Worm (Caenorhabditis elegans) whole organism, mixed stage, embryonic: ENCODE measurements around the gene bgnt-1.5.

Source experiments
- ceh-39 ChIP-seq: fragments of 150-350 bp; optimal IDR thresholded peaks from 2 replicates; lab custom pipeline; 2014; ENCODE audit warnings: missing biosample characterization, missing genetic modification characterization
- elt-1 ChIP-seq: sonication (generic microtip); optimal IDR thresholded peaks from 2 replicates; lab custom pipeline; 2017; ENCODE audit warnings: missing genetic modification characterization, mild to moderate bottlenecking, missing compliant biosample characterization, antibody characterized with exemption, moderate library complexity, borderline replicate concordance; ENCODE audit not compliant: insufficient read depth
- elt-3 ChIP-seq: fragments of 150-350 bp; optimal IDR thresholded peaks from 2 replicates; lab custom pipeline; 2014; ENCODE audit warnings: missing biosample characterization, missing genetic modification characterization
- ham-2 ChIP-seq: fragments of 200-800 bp; sonication (Bioruptor generic); optimal IDR thresholded peaks from 2 replicates; lab custom pipeline; 2018; ENCODE audit warnings: mild to moderate bottlenecking, missing genetic modification characterization, missing compliant biosample characterization
- hlh-1 ChIP-seq: fragments of 150-350 bp; optimal IDR thresholded peaks from 2 replicates; lab custom pipeline; 2014; ENCODE audit warnings: missing biosample characterization, missing genetic modification reagents, missing genetic modification characterization
- lin-13 ChIP-seq: fragments of 150-350 bp; optimal IDR thresholded peaks from 2 replicates; lab custom pipeline; 2014; ENCODE audit warnings: missing biosample characterization, missing genetic modification characterization
- lsy-2 ChIP-seq: fragments of 150-350 bp; optimal IDR thresholded peaks from 2 replicates; lab custom pipeline; 2014; ENCODE audit warnings: missing biosample characterization, missing genetic modification characterization
- nhr-12 ChIP-seq: fragments of 150-350 bp; optimal IDR thresholded peaks from 2 replicates; lab custom pipeline; 2014; ENCODE audit warnings: missing biosample characterization, missing genetic modification characterization
- sem-2 ChIP-seq: fragments of 200-800 bp; sonication (Bioruptor generic); optimal IDR thresholded peaks from 2 replicates; lab custom pipeline; 2018; ENCODE audit warnings: mild to moderate bottlenecking, missing genetic modification characterization, missing compliant biosample characterization
- snpc-4 ChIP-seq: fragments of 150-350 bp; optimal IDR thresholded peaks from 2 replicates; lab custom pipeline; 2014; ENCODE audit warnings: missing biosample characterization, missing genetic modification characterization
- unc-39 ChIP-seq: fragments of 150-350 bp; optimal IDR thresholded peaks from 2 replicates; lab custom pipeline; 2014; ENCODE audit warnings: missing biosample characterization, missing genetic modification characterization
- unc-62 ChIP-seq: fragments of 150-350 bp; optimal IDR thresholded peaks from 2 replicates; lab custom pipeline; 2014; ENCODE audit warnings: missing biosample characterization, missing genetic modification reagents, missing genetic modification characterization

DNA sequence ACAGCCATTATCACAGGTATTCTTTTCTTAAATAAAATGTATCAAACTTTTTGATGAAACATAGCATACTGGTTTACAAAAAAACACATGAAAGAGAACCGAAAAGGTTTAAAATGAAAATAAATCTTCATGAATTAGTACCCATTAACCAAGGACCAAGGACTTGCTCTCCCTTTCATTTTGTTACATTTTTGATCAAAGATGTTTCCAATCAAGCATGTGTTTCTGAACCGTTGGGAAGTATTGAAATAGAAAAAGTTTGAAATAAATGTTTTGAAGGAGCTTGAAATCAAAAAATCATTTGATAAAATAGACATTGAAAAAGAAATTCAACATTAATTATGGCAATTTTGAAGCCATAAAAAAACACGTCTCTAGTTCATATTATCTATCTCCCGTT lies 19.6 kb downstream of the bgnt-1.5 start:
- TF ChIP-seq sem-2 = no peak
- TF ChIP-seq ham-2 (GFP tag; lab: Kevin White, UChicago) = no peak
- no peak for TF ChIP-seq unc-62 (GFP tag; lab: Kevin White, UChicago)
- no peak for TF ChIP-seq unc-39
- TF ChIP-seq elt-1 = no peak
- TF ChIP-seq hlh-1 (tag; lab: Kevin White, UChicago) = no peak
- no peak for TF ChIP-seq ceh-39
- no peak for TF ChIP-seq lsy-2
- no peak for TF ChIP-seq snpc-4 (tag; lab: Kevin White, UChicago)
- TF ChIP-seq nhr-12 (tag; lab: Kevin White, UChicago) = no peak
- no peak for TF ChIP-seq lin-13 (tag; lab: Kevin White, UChicago)
- no peak for TF ChIP-seq elt-3
